Worm (Caenorhabditis elegans): Measurements from ENCODE around the gene K08D8.1.

DNA sequence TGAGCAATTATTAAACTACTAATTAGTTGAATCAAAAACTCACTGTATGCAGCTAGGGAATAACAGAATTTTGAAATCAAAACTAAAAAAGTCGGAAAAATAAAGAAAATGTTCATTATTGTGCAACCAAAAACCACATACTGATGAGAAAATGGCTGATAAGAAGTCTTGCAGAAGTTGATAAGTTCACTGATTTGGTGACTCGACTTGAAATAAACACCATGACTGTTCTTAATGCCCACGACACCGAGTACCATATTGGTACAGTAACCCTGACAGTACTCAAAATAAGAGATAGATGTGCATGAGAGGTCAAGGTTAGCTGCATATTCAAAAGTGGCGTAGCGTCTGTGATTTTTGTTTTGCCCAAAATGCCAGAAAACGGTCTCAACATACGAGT lies 6.3 kb upstream of the K08D8.1 start:
- TF ChIP-seq ceh-48 (tag; optimal IDR thresholded peaks at IDR 0.05) (no peak), fkh-10 (GFP tag; optimal IDR thresholded peaks at IDR 0.05) (no peak)

Measured in whole organism, late embryonic.